Worm (Caenorhabditis elegans) whole organism, L3 larva: Measurements from ENCODE around the gene C46G7.5.

Experiments used
- ZK546.5 ChIP-seq: sonication (generic microtip); optimal IDR thresholded peaks from 2 replicates; lab custom pipeline; 2017; ENCODE audit warnings: missing biosample characterization, missing genetic modification characterization
- aly-2 ChIP-seq: fragments of 150-350 bp; optimal IDR thresholded peaks from 2 replicates; lab custom pipeline; 2014; ENCODE audit warnings: missing biosample characterization, missing genetic modification characterization
- ama-1 ChIP-seq: fragments of 150-350 bp; optimal IDR thresholded peaks from 2 replicates; lab custom pipeline; 2018
- eor-1 ChIP-seq, 2 experiments: fragments of 150-350 bp; optimal IDR thresholded peaks; 2 replicates each; lab custom pipeline; 2014 to 2018; ENCODE audit warnings: missing biosample characterization in 2 of 2, missing genetic modification characterization in 2 of 2
- nhr-25 ChIP-seq: sonication (generic microtip); optimal IDR thresholded peaks from 2 replicates; lab custom pipeline; 2017; ENCODE audit warnings: missing biosample characterization, missing genetic modification characterization
- nhr-28 ChIP-seq: fragments of 150-350 bp; optimal IDR thresholded peaks from 2 replicates; lab custom pipeline; 2014; ENCODE audit warnings: missing biosample characterization, missing genetic modification characterization
- snpc-4 ChIP-seq: fragments of 150-350 bp; optimal IDR thresholded peaks from 2 replicates; lab custom pipeline; 2014; ENCODE audit warnings: missing biosample characterization, missing genetic modification characterization
- unc-62 ChIP-seq: fragments of 150-350 bp; sonication (generic microtip); optimal IDR thresholded peaks from 4 replicates; lab custom pipeline; 2014; ENCODE audit warnings: missing biosample characterization, missing genetic modification reagents, missing genetic modification characterization

DNA sequence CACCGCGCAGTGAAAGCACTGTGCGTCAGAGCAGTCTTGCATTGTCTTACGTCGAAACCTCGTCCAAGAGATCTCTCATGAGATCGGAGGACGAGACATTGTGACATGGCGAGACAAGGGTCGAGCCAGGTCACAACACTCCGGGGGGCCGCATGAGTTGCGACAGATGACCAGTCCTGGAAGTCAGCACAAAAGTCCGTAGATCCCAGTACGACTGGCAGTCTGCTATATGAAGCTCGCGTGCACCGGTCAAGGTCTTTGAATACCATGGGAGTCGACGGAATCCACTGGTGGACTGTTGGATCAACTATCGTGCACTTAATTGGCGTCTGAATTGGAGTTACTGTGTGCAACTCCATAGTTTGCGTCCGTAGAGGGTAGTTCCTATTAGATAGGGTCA lies 5.8 kb downstream of the C46G7.5 start:
- no peak for TF ChIP-seq nhr-25 (tag; lab: Kevin White, UChicago)
- TF ChIP-seq unc-62 (GFP tag; lab: Kevin White, UChicago) = no peak
- TF ChIP-seq snpc-4 = no peak
- TF ChIP-seq nhr-28 = no peak
- no peak for TF ChIP-seq ama-1
- no peak for TF ChIP-seq ZK546.5 (tag; lab: Kevin White, UChicago)
- TF ChIP-seq eor-1 (tag; optimal IDR thresholded peaks at IDR 0.05; lab: Kevin White, UChicago) = no peak
- no peak for TF ChIP-seq aly-2 (tag; lab: Kevin White, UChicago)
